Fruit fly (Drosophila melanogaster) whole organism: Measurements from ENCODE around the gene Pdzd8.

Source experiments
- CG8478 ChIP-seq: fragments of >200 bp; optimal IDR thresholded peaks from 2 replicates; lab custom pipeline; 2018; ENCODE audit warnings: inconsistent platforms
- Dll ChIP-seq: fragments of >200 bp; optimal IDR thresholded peaks from 2 replicates; lab custom pipeline; 2017
- EcR ChIP-seq, 2 experiments: fragments of >200 bp; optimal IDR thresholded peaks; 2 replicates each; lab custom pipeline; 2017; ENCODE audit warnings: missing biosample characterization in 2 of 2, missing genetic modification characterization in 2 of 2, missing genetic modification reagents in 2 of 2
- pan ChIP-seq: fragments of >200 bp; optimal IDR thresholded peaks from 2 replicates; lab custom pipeline; 2017
- psq ChIP-seq: fragments of >200 bp; optimal IDR thresholded peaks from 2 replicates; lab custom pipeline; 2017
- usp ChIP-seq: fragments of >200 bp; optimal IDR thresholded peaks from 2 replicates; lab custom pipeline; 2017; ENCODE audit warnings: missing biosample characterization, missing genetic modification characterization, mixed read lengths

DNA sequence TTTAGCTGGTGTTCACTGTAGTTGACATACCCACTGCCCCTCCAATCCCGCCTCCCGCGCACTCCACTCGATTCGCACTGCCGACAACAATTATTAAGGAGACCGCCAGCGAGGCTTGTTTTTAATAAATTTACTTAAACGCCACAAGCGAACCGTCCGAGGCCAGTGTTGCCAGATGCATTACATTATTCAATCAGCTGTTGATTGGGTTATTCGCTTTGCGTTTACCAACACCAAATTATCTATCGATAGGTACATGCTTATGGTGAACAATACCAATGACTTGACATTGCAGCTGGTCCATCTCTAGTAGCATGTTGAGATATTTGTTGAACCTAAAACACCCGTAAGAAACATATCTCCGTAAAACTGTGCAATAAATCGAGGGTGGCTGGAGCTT, 43.7 kb downstream of the Pdzd8 start, which contains the start of the genes CG10353 and SelG:
- TF ChIP-seq psq (lab: Kevin White, UChicago) (no peak), EcR (GFP tag; optimal IDR thresholded peaks at IDR 0.05; lab: Kevin White, UChicago) (no peak), CG8478 (no peak), pan (lab: Kevin White, UChicago) (no peak), Dll (lab: Kevin White, UChicago) (no peak), usp (GFP tag; lab: Kevin White, UChicago) (no peak)
